Worm (Caenorhabditis elegans): ENCODE data around the gene pept-2.

ce11 chrIV:10820837-10821671 is 30.6 kb downstream of the pept-2 start:
- no peak for TF ChIP-seq pqm-1 (tag; optimal IDR thresholded peaks at IDR 0.05)
- no peak for TF ChIP-seq aly-2 (tag; optimal IDR thresholded peaks at IDR 0.05)
- no peak for TF ChIP-seq nhr-67 (tag; optimal IDR thresholded peaks at IDR 0.05)
- no peak for TF ChIP-seq ama-1 (optimal IDR thresholded peaks at IDR 0.05)
- no peak for TF ChIP-seq egl-27 (tag; optimal IDR thresholded peaks at IDR 0.05)
- no peak for TF ChIP-seq tbx-2 (tag; optimal IDR thresholded peaks at IDR 0.05)
- TF ChIP-seq ceh-82 (tag; optimal IDR thresholded peaks at IDR 0.05): no peak
- no peak for TF ChIP-seq ztf-4 (tag; optimal IDR thresholded peaks at IDR 0.05)
- no peak for TF ChIP-seq unc-39 (tag; optimal IDR thresholded peaks at IDR 0.05)
- no peak for TF ChIP-seq pha-4 (tag; optimal IDR thresholded peaks at IDR 0.05)
- no peak for TF ChIP-seq unc-62 (GFP tag; optimal IDR thresholded peaks at IDR 0.05)
- no peak for TF ChIP-seq ztf-11 (tag; optimal IDR thresholded peaks at IDR 0.05)

Measured in whole organism, L3 larva.